Fruit fly (Drosophila melanogaster) whole organism, embryonic: ENCODE data around the gene CG14082.

Source experiments
- Bdp1 ChIP-seq: fragments of 200-800 bp; sonication (Bioruptor generic); optimal IDR thresholded peaks from 3 replicates; lab custom pipeline; 2016; ENCODE audit warnings: missing biosample characterization, missing genetic modification characterization
- CG10147 ChIP-seq: fragments of 200-800 bp; sonication (Bioruptor generic); optimal IDR thresholded peaks from 2 replicates; lab custom pipeline; 2019; ENCODE audit warnings: missing biosample characterization, mild to moderate bottlenecking, missing genetic modification characterization, moderate library complexity
- CG10431 ChIP-seq: fragments of 200-800 bp; sonication (Bioruptor generic); optimal IDR thresholded peaks from 3 replicates; lab custom pipeline; 2018; ENCODE audit warnings: missing biosample characterization, mild to moderate bottlenecking, missing genetic modification characterization
- CG11504 ChIP-seq: fragments of 200-800 bp; sonication (Bioruptor generic); optimal IDR thresholded peaks from 3 replicates; lab custom pipeline; 2019; ENCODE audit warnings: missing biosample characterization, mild to moderate bottlenecking, missing genetic modification characterization, moderate library complexity
- CG11723 ChIP-seq: fragments of 200-800 bp; sonication (Bioruptor generic); optimal IDR thresholded peaks from 2 replicates; lab custom pipeline; 2017; ENCODE audit warnings: missing biosample characterization, mild to moderate bottlenecking, missing genetic modification characterization
- CG12942 ChIP-seq: fragments of 200-800 bp; sonication (Bioruptor generic); optimal IDR thresholded peaks from 3 replicates; lab custom pipeline; 2016; ENCODE audit warnings: missing biosample characterization, missing genetic modification characterization
- CG13123 ChIP-seq: fragments of 200-800 bp; sonication (Bioruptor generic); optimal IDR thresholded peaks from 2 replicates; lab custom pipeline; 2016; ENCODE audit warnings: missing biosample characterization, missing genetic modification characterization
- CG14014 ChIP-seq: fragments of 200-800 bp; sonication (Bioruptor generic); IDR thresholded peaks from 2 replicates; pipeline ENCODE4 v1.3.6; 2022; ENCODE audit warnings: missing biosample characterization, missing genetic modification characterization
- CG14441 ChIP-seq: fragments of 200-800 bp; sonication (Bioruptor generic); IDR thresholded peaks from 2 replicates; pipeline ENCODE4 v1.3.6; 2022; ENCODE audit warnings: missing biosample characterization, missing genetic modification characterization
- CG16779 ChIP-seq: fragments of 200-800 bp; sonication (Bioruptor generic); IDR thresholded peaks from 2 replicates; pipeline ENCODE4 v1.3.6; 2022; ENCODE audit warnings: missing biosample characterization, missing genetic modification characterization
- CG17802 ChIP-seq: fragments of 200-800 bp; sonication (Bioruptor generic); optimal IDR thresholded peaks from 2 replicates; lab custom pipeline; 2018; ENCODE audit warnings: missing biosample characterization, mild to moderate bottlenecking, missing genetic modification characterization, moderate library complexity
- CG17829 ChIP-seq: fragments of 200-800 bp; optimal IDR thresholded peaks from 2 replicates; lab custom pipeline; 2019; ENCODE audit warnings: missing biosample characterization, mild to moderate bottlenecking, missing genetic modification characterization, moderate library complexity
- CG18599 ChIP-seq: fragments of 200-800 bp; sonication (Bioruptor generic); optimal IDR thresholded peaks from 3 replicates; lab custom pipeline; 2017; ENCODE audit warnings: missing biosample characterization, missing genetic modification characterization, mild to moderate bottlenecking, moderate library complexity, missing genetic modification reagents
- CG2120 ChIP-seq: fragments of 200-800 bp; sonication (Bioruptor generic); optimal IDR thresholded peaks from 3 replicates; lab custom pipeline; 2016; ENCODE audit warnings: missing biosample characterization, missing genetic modification characterization
- CG34376 ChIP-seq: fragments of 200-800 bp; sonication (Bioruptor generic); optimal IDR thresholded peaks from 2 replicates; lab custom pipeline; 2018; ENCODE audit warnings: missing biosample characterization, mild to moderate bottlenecking, missing genetic modification characterization
- CG4282 ChIP-seq: fragments of 200-800 bp; sonication (Bioruptor generic); optimal IDR thresholded peaks from 2 replicates; lab custom pipeline; 2016; ENCODE audit warnings: missing biosample characterization, missing genetic modification characterization
- CG4854 ChIP-seq: fragments of 200-800 bp; sonication (Bioruptor generic); optimal IDR thresholded peaks from 2 replicates; lab custom pipeline; 2016; ENCODE audit warnings: missing biosample characterization, missing genetic modification characterization, inconsistent platforms
- CG6765 ChIP-seq: fragments of 200-800 bp; sonication (Bioruptor generic); optimal IDR thresholded peaks from 3 replicates; lab custom pipeline; 2017; ENCODE audit warnings: missing biosample characterization, mild to moderate bottlenecking, missing genetic modification characterization
- CG9437 ChIP-seq: fragments of 200-800 bp; sonication (Bioruptor generic); optimal IDR thresholded peaks from 2 replicates; lab custom pipeline; 2018; ENCODE audit warnings: missing biosample characterization, mild to moderate bottlenecking, missing genetic modification characterization
- Dp ChIP-seq: fragments of 200-800 bp; sonication (Bioruptor generic); optimal IDR thresholded peaks from 2 replicates; lab custom pipeline; 2018; ENCODE audit warnings: missing biosample characterization, mild to moderate bottlenecking, missing genetic modification characterization, moderate library complexity
- Kr ChIP-seq: fragments of 200-800 bp; sonication (Bioruptor generic); optimal IDR thresholded peaks from 2 replicates; lab custom pipeline; 2017; ENCODE audit warnings: missing biosample characterization, mild to moderate bottlenecking, missing genetic modification characterization
- Lpt ChIP-seq: fragments of >200 bp; optimal IDR thresholded peaks from 2 replicates; lab custom pipeline; 2018; ENCODE audit warnings: missing biosample characterization, missing genetic modification characterization
- Max ChIP-seq: fragments of 200-800 bp; sonication (Bioruptor generic); optimal IDR thresholded peaks from 2 replicates; lab custom pipeline; 2016; ENCODE audit warnings: missing biosample characterization, mild to moderate bottlenecking, missing genetic modification characterization
- Ptx1 ChIP-seq: fragments of 200-800 bp; sonication (Bioruptor generic); IDR thresholded peaks from 2 replicates; pipeline ENCODE4 v1.3.6; 2022; ENCODE audit warnings: missing biosample characterization, missing genetic modification characterization
- abd-A ChIP-seq: fragments of 200-800 bp; sonication (Bioruptor generic); optimal IDR thresholded peaks from 3 replicates; lab custom pipeline; 2019; ENCODE audit warnings: missing biosample characterization, mild to moderate bottlenecking, missing genetic modification characterization, moderate library complexity
- aop ChIP-seq: fragments of 200-800 bp; sonication (Bioruptor generic); IDR thresholded peaks from 2 replicates; pipeline ENCODE4 v1.3.6; 2022; ENCODE audit warnings: missing biosample characterization, missing genetic modification characterization
- az2 ChIP-seq: fragments of 200-800 bp; sonication (Bioruptor generic); optimal IDR thresholded peaks from 3 replicates; lab custom pipeline; 2016; ENCODE audit warnings: missing biosample characterization, missing genetic modification characterization
- chinmo ChIP-seq: fragments of 200-800 bp; sonication (Bioruptor generic); IDR thresholded peaks from 4 replicates; pipeline ENCODE4 v1.3.6; 2022; ENCODE audit warnings: missing biosample characterization, missing genetic modification characterization; ENCODE audit not compliant: partially characterized antibody
- dmrt99B ChIP-seq: fragments of 200-800 bp; sonication (Bioruptor generic); optimal IDR thresholded peaks from 2 replicates; lab custom pipeline; 2018; ENCODE audit warnings: missing biosample characterization, mild to moderate bottlenecking, missing genetic modification characterization, moderate library complexity
- esg ChIP-seq: fragments of 200-800 bp; sonication (Bioruptor generic); conservative IDR thresholded peaks from 2 replicates; pipeline ENCODE4 v1.3.6; 2022; ENCODE audit warnings: missing biosample characterization, missing genetic modification characterization
- eyg ChIP-seq: fragments of 200-800 bp; sonication (Bioruptor generic); optimal IDR thresholded peaks from 3 replicates; lab custom pipeline; 2016; ENCODE audit warnings: missing biosample characterization, missing genetic modification characterization
- hkb ChIP-seq, 2 experiments: fragments of 200-800 bp in 1 of 2; fragments of >200 bp in 1 of 2; sonication (Bioruptor generic) in 1 of 2; IDR thresholded peaks in 1 of 2; optimal IDR thresholded peaks in 1 of 2; 2 replicates each; pipeline versions ENCODE4 v1.3.6 to Lab custom; 2017 to 2022; ENCODE audit warnings: missing biosample characterization in 1 of 2, missing genetic modification characterization in 1 of 2
- hth ChIP-seq: fragments of >200 bp; optimal IDR thresholded peaks from 2 replicates; lab custom pipeline; 2017; ENCODE audit warnings: inconsistent platforms
- kni ChIP-seq: fragments of 200-800 bp; sonication (Bioruptor generic); optimal IDR thresholded peaks from 3 replicates; lab custom pipeline; 2017; ENCODE audit warnings: mild to moderate bottlenecking, missing biosample characterization, missing genetic modification reagents, missing genetic modification characterization
- knrl ChIP-seq: fragments of 200-800 bp; sonication (Bioruptor generic); IDR thresholded peaks from 3 replicates; pipeline ENCODE4 v1.3.6; 2022; ENCODE audit warnings: missing biosample characterization, missing genetic modification characterization; ENCODE audit not compliant: partially characterized antibody
- luna ChIP-seq: fragments of 200-800 bp; sonication (Bioruptor generic); optimal IDR thresholded peaks from 2 replicates; lab custom pipeline; 2016; ENCODE audit warnings: missing biosample characterization, missing genetic modification characterization
- maf-S ChIP-seq: fragments of 200-800 bp; sonication (Bioruptor generic); optimal IDR thresholded peaks from 2 replicates; lab custom pipeline; 2016; ENCODE audit warnings: missing biosample characterization, missing genetic modification characterization
- pan ChIP-seq, 4 experiments: fragments of >200 bp in 3 of 4; fragments of 200-800 bp in 1 of 4; sonication (Bioruptor generic) in 1 of 4; optimal IDR thresholded peaks in 3 of 4; IDR thresholded peaks in 1 of 4; 2 replicates each; pipeline versions ENCODE4 v1.3.6 to Lab custom; 2017 to 2022; ENCODE audit warnings: missing biosample characterization in 2 of 4, missing genetic modification characterization in 2 of 4, mixed read lengths in 1 of 4
- sc ChIP-seq, 3 experiments: fragments of >200 bp in 2 of 3; fragments of 200-800 bp in 1 of 3; sonication (Bioruptor generic) in 1 of 3; optimal IDR thresholded peaks; 2 replicates in 2 of 3; 3 replicates in 1 of 3; lab custom pipeline; 2017; ENCODE audit warnings: mild to moderate bottlenecking in 1 of 3, missing biosample characterization in 1 of 3, missing genetic modification characterization in 1 of 3, missing genetic modification reagents in 1 of 3
- shn ChIP-seq: fragments of 200-800 bp; sonication (Bioruptor generic); optimal IDR thresholded peaks from 3 replicates; lab custom pipeline; 2016; ENCODE audit warnings: missing biosample characterization, missing genetic modification characterization
- sim ChIP-seq: fragments of 200-800 bp; sonication (Bioruptor generic); IDR thresholded peaks from 2 replicates; pipeline ENCODE4 v1.3.6; 2022; ENCODE audit warnings: missing biosample characterization, missing genetic modification characterization
- so ChIP-seq: fragments of 200-800 bp; sonication (Bioruptor generic); IDR thresholded peaks from 3 replicates; pipeline ENCODE4 v1.3.6; 2022; ENCODE audit warnings: missing biosample characterization, missing genetic modification characterization
- tap ChIP-seq: fragments of 200-800 bp; optimal IDR thresholded peaks from 3 replicates; lab custom pipeline; 2019; ENCODE audit warnings: missing biosample characterization, mild to moderate bottlenecking, missing genetic modification characterization, moderate library complexity
- twi ChIP-seq: fragments of 200-800 bp; optimal IDR thresholded peaks from 2 replicates; lab custom pipeline; 2019; ENCODE audit warnings: missing biosample characterization, mild to moderate bottlenecking, missing genetic modification characterization, moderate library complexity
- wek ChIP-seq: fragments of 200-800 bp; sonication (Bioruptor generic); optimal IDR thresholded peaks from 3 replicates; lab custom pipeline; 2018; ENCODE audit warnings: missing biosample characterization, mild to moderate bottlenecking, missing genetic modification characterization, moderate library complexity
- z ChIP-seq: fragments of 200-800 bp; sonication (Bioruptor generic); IDR thresholded peaks from 3 replicates; pipeline ENCODE4 v1.3.6; 2022; ENCODE audit warnings: missing biosample characterization, missing genetic modification characterization
- zen2 ChIP-seq: fragments of 200-800 bp; sonication (Bioruptor generic); IDR thresholded peaks from 3 replicates; pipeline ENCODE4 v1.3.6; 2022; ENCODE audit warnings: missing biosample characterization, missing genetic modification characterization; ENCODE audit not compliant: partially characterized antibody

The CG14082 gene

DNA sequence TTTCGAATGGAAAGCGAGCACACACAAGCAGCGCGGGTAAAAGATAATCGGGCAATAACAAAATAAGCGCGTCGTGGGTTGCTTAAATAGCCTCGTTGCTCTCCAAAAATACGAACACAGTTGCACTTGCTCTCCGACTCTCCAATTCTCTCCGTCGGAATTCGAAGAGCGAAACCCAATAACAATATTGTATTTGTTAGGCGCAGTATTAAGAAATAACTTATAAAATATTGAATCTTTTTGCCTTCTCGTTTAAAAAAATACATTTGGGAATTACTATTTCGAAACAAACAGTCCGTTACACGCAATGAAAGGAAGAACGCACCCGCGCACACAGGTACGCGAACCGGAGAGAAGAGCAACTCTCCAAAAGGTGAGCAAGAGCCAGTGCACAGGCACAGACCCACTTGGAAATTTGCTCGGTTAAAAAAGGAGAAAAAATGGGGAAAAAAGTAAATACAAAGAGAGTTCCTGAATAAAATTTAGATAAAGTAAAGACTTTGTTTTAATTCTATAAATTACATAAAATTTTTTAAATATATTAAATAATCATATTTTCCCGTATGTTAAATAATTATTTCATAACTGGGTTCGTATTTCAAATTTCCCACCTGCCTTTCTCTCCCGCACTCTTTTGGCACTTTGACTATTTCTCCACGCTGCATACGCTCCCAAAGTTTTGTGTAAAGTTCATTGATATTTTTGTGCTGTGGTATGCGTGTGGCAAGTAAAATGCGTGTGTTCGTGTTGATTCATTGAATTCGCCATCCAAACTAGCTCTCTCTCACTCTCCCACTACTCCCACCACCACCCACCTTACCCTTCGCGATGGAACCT lies 52.2 kb downstream of the CG14082 start, which contains the start of gene Mkp3 (continued):
- TF ChIP-seq sc (optimal IDR thresholded peaks at IDR 0.05; lab: Kevin White, UChicago) (no peak), sc (GFP tag; optimal IDR thresholded peaks at IDR 0.05; lab: Kevin White, UChicago) (peak; percentile 65), CG4282 (GFP tag; lab: Kevin White, UChicago) (no peak), CG34376 (GFP tag; lab: Kevin White, UChicago) (peak; percentile 89), Lpt (GFP tag; lab: Kevin White, UChicago) (no peak), aop (GFP tag; lab: Robert Waterston, UW) (no peak), CG14014 (peak; percentile 91), shn (GFP tag; lab: Kevin White, UChicago) (no peak), so (GFP tag; lab: Robert Waterston, UW) (peak; percentile 94), CG17829 (tag; lab: Kevin White, UChicago) (peak; percentile 91), Kr (GFP tag; lab: Kevin White, UChicago) (no peak), kni (no peak), pan (optimal IDR thresholded peaks at IDR 0.05; lab: Kevin White, UChicago) (no peak), pan (GFP tag; optimal IDR thresholded peaks at IDR 0.05 in 1 of 2, IDR thresholded peaks at IDR 0.05 in 1 of 2) (peak in 1 of 2 experiments; percentile 93), knrl (GFP tag; lab: Robert Waterston, UW) (no peak; the same call in 2 of the 3 replicates), abd-A (no peak), CG17802 (tag; lab: Kevin White, UChicago) (no peak), CG10147 (peak; percentile 93), CG11723 (peak; percentile 77), CG11504 (tag; lab: Kevin White, UChicago) (peak; percentile 91), Max (GFP tag; lab: Kevin White, UChicago) (peak; percentile 71), CG2120 (GFP tag; lab: Kevin White, UChicago) (peak; percentile 78), twi (tag; lab: Kevin White, UChicago) (peak; percentile 70), eyg (GFP tag; lab: Kevin White, UChicago) (no peak), hth (no peak), CG12942 (GFP tag; lab: Kevin White, UChicago) (peak; percentile 67), maf-S (GFP tag; lab: Kevin White, UChicago) (no peak), dmrt99B (tag; lab: Kevin White, UChicago) (peak; percentile 92), z (GFP tag; lab: Robert Waterston, UW) (no peak), chinmo (peak; percentile 82; the same call in 2 of the 4 replicates), sim (GFP tag; lab: Robert Waterston, UW) (0 out of 2 replicates have a peak, but pooled peaks have one; percentile 52), az2 (GFP tag; lab: Kevin White, UChicago) (peak; percentile 75), CG9437 (GFP tag; lab: Kevin White, UChicago) (peak; percentile 80), CG18599 (peak; percentile 97), CG14441 (GFP tag; lab: Robert Waterston, UW) (peak; percentile 88), wek (GFP tag; lab: Kevin White, UChicago) (peak; percentile 12), luna (GFP tag; lab: Kevin White, UChicago) (no peak), CG4854 (no peak), hkb (optimal IDR thresholded peaks at IDR 0.05; lab: Kevin White, UChicago) (no peak), hkb (GFP tag; IDR thresholded peaks at IDR 0.05; lab: Robert Waterston, UW) (peak; percentile 95), tap (tag; lab: Kevin White, UChicago) (peak; percentile 87), CG16779 (GFP tag; lab: Robert Waterston, UW) (peak; percentile 57; the same call in 1 of the 2 replicates), zen2 (no peak), CG10431 (GFP tag; lab: Kevin White, UChicago) (peak; percentile 58), esg (peak; percentile 89), Dp (GFP tag; lab: Kevin White, UChicago) (no peak), Bdp1 (GFP tag; lab: Kevin White, UChicago) (no peak), Ptx1 (peak; percentile 94), CG13123 (GFP tag; lab: Kevin White, UChicago) (peak; percentile 9), CG6765 (peak; percentile 89)
